Worm (Caenorhabditis elegans): ENCODE measurements around the gene Y56A3A.7.

ce11 chrIII:11985066-11985465 lies 38.2 kb upstream of the Y56A3A.7 start:
- no peak for TF ChIP-seq ceh-58 (GFP tag; IDR thresholded peaks at IDR 0.05)
- TF ChIP-seq lin-35 (GFP tag; optimal IDR thresholded peaks at IDR 0.05), result no peak
- TF ChIP-seq lin-26 (GFP tag; IDR thresholded peaks at IDR 0.05), result no peak
- no peak for TF ChIP-seq fkh-3 (tag; optimal IDR thresholded peaks at IDR 0.05)
- TF ChIP-seq bed-2 (GFP tag; IDR thresholded peaks at IDR 0.05), result no peak
- no peak for TF ChIP-seq hrde-1 (tag; optimal IDR thresholded peaks at IDR 0.05; ENCODE audit: borderline replicate concordance)
- no peak for TF ChIP-seq F57A8.1 (GFP tag; optimal IDR thresholded peaks at IDR 0.05)
- no peak for TF ChIP-seq dpl-1 (GFP tag; optimal IDR thresholded peaks at IDR 0.05)
- no peak for TF ChIP-seq nhr-179 (tag; optimal IDR thresholded peaks at IDR 0.05)
